Worm (Caenorhabditis elegans) whole organism, early embryonic: ENCODE measurements around the gene acs-3.

Experiments used
- B0310.2 ChIP-seq: sonication (generic microtip); optimal IDR thresholded peaks from 2 replicates; lab custom pipeline; 2016; ENCODE audit warnings: mild to moderate bottlenecking, missing genetic modification characterization, missing compliant biosample characterization
- aly-1 ChIP-seq: sonication (generic microtip); optimal IDR thresholded peaks from 2 replicates; lab custom pipeline; 2016; ENCODE audit warnings: missing genetic modification characterization, missing compliant biosample characterization
- ama-1 ChIP-seq: fragments of 150-350 bp; optimal IDR thresholded peaks from 2 replicates; lab custom pipeline; 2014
- ceh-36 ChIP-seq: sonication (generic microtip); optimal IDR thresholded peaks from 2 replicates; lab custom pipeline; 2016; ENCODE audit warnings: missing genetic modification characterization, inconsistent platforms, missing compliant biosample characterization
- flt-1 ChIP-seq: fragments of 200-800 bp; sonication (Bioruptor generic); IDR thresholded peaks from 2 replicates; pipeline ENCODE4 v1.3.6; 2022; ENCODE audit warnings: missing genetic modification characterization, missing compliant biosample characterization
- hmg-4 ChIP-seq: fragments of 200-800 bp; sonication (Bioruptor generic); optimal IDR thresholded peaks from 2 replicates; lab custom pipeline; 2018; ENCODE audit warnings: mild to moderate bottlenecking, missing genetic modification characterization, missing compliant biosample characterization
- hnd-1 ChIP-seq: sonication (generic microtip); optimal IDR thresholded peaks from 2 replicates; lab custom pipeline; 2016; ENCODE audit warnings: missing genetic modification characterization, missing compliant biosample characterization
- sea-1 ChIP-seq: fragments of 200-800 bp; sonication (Bioruptor generic); conservative IDR thresholded peaks from 2 replicates; pipeline ENCODE4 v1.3.6; 2022; ENCODE audit warnings: missing genetic modification characterization, missing compliant biosample characterization
- tbx-11 ChIP-seq: fragments of 200-800 bp; sonication (Bioruptor generic); IDR thresholded peaks from 2 replicates; pipeline ENCODE4 v1.3.6; 2022; ENCODE audit warnings: missing genetic modification characterization, missing compliant biosample characterization
- tbx-37 ChIP-seq: fragments of 200-800 bp; sonication (Bioruptor generic); conservative IDR thresholded peaks from 2 replicates; pipeline ENCODE4 v1.3.6; 2022; ENCODE audit warnings: missing genetic modification reagents, missing genetic modification characterization, missing compliant biosample characterization
- tra-4 ChIP-seq: sonication (generic microtip); optimal IDR thresholded peaks from 2 replicates; lab custom pipeline; 2017; ENCODE audit warnings: missing genetic modification characterization, missing compliant biosample characterization

ce11 chrV:1945875-1946274, 23.5 kb upstream of the acs-3 start:
- TF ChIP-seq sea-1 (GFP tag; lab: Robert Waterston, UW) (no peak), ama-1 (lab: Kevin White, UChicago) (no peak), hnd-1 (tag; lab: Kevin White, UChicago) (no peak), hmg-4 (GFP tag; lab: Kevin White, UChicago) (no peak), flt-1 (GFP tag; lab: Robert Waterston, UW) (no peak), B0310.2 (tag; lab: Kevin White, UChicago) (no peak), tra-4 (tag; lab: Kevin White, UChicago) (no peak), ceh-36 (tag; lab: Kevin White, UChicago) (no peak), tbx-11 (GFP tag; lab: Robert Waterston, UW) (no peak), tbx-37 (GFP tag; lab: Robert Waterston, UW) (no peak), aly-1 (tag; lab: Kevin White, UChicago) (no peak)
